Worm (Caenorhabditis elegans) whole organism, young adult: ENCODE measurements around the gene phg-1.

ENCODE experiments used
- F33H1.4 ChIP-seq: fragments of 200-800 bp; sonication (Bioruptor generic); IDR thresholded peaks from 2 replicates; pipeline ENCODE4 v1.3.6; 2022; ENCODE audit warnings: missing genetic modification reagents, missing genetic modification characterization, missing compliant biosample characterization
- aptf-3 ChIP-seq: fragments of 200-800 bp; sonication (Bioruptor generic); IDR thresholded peaks from 2 replicates; pipeline ENCODE4 v1.3.6; 2022; ENCODE audit warnings: missing genetic modification characterization, missing compliant biosample characterization

DNA sequence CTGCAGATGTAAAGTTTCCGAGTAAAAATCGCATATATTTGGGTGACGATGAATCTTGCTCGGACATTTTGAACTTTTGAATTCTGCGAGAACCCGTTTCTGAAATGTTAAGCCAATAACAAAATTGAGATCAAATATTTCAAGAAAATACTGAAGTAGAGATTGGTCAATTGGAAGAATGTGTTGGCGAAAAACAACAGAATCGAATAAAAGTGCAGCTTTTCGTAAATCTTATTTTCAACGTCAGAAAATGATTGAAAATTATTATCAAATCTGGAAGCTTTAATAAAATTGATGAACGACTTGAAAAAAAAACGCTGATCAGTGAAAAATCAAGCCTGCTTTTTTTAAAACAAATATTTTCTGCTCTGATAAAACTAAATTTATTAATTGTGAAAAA is 10.1 kb upstream of the phg-1 start, which contains the start of gene F27E5.8:
- TF ChIP-seq F33H1.4 (no peak), aptf-3 (no peak)
